Fruit fly (Drosophila melanogaster) whole organism, adult: ENCODE results near the gene Cht7.

Source experiments
- CG11617 ChIP-seq: fragments of 200-800 bp; sonication (Bioruptor generic); optimal IDR thresholded peaks from 2 replicates; lab custom pipeline; 2017; ENCODE audit warnings: mild to moderate bottlenecking, missing biosample characterization, missing genetic modification reagents, missing genetic modification characterization
- CG12768 ChIP-seq: fragments of 200-800 bp; sonication (Bioruptor generic); optimal IDR thresholded peaks from 2 replicates; lab custom pipeline; 2017; ENCODE audit warnings: missing biosample characterization, missing genetic modification characterization, mild to moderate bottlenecking, moderate library complexity, missing genetic modification reagents
- CG14711 ChIP-seq: fragments of 200-800 bp; sonication (Bioruptor generic); optimal IDR thresholded peaks from 2 replicates; lab custom pipeline; 2018; ENCODE audit warnings: missing biosample characterization, mild to moderate bottlenecking, missing genetic modification characterization, moderate library complexity
- CG1620 ChIP-seq: fragments of 200-800 bp; sonication (Bioruptor generic); optimal IDR thresholded peaks from 2 replicates; lab custom pipeline; 2016; ENCODE audit warnings: missing biosample characterization, missing genetic modification characterization
- CG33017 ChIP-seq: fragments of 200-800 bp; sonication (Bioruptor generic); optimal IDR thresholded peaks from 2 replicates; lab custom pipeline; 2018; ENCODE audit warnings: missing biosample characterization, mild to moderate bottlenecking, missing genetic modification characterization, moderate library complexity
- CG5204 ChIP-seq: fragments of 200-800 bp; sonication (Bioruptor generic); optimal IDR thresholded peaks from 2 replicates; lab custom pipeline; 2016; ENCODE audit warnings: missing biosample characterization, missing genetic modification characterization
- CG7045 ChIP-seq: fragments of 200-800 bp; sonication (Bioruptor generic); optimal IDR thresholded peaks from 2 replicates; lab custom pipeline; 2017; ENCODE audit warnings: missing biosample characterization, mild to moderate bottlenecking, missing genetic modification characterization
- CG7101 ChIP-seq: fragments of 200-800 bp; sonication (Bioruptor generic); optimal IDR thresholded peaks from 2 replicates; lab custom pipeline; 2018; ENCODE audit warnings: missing biosample characterization, mild to moderate bottlenecking, missing genetic modification characterization, moderate library complexity
- Clk ChIP-seq: fragments of 200-800 bp; sonication (Bioruptor generic); optimal IDR thresholded peaks from 2 replicates; lab custom pipeline; 2017; ENCODE audit warnings: missing biosample characterization, missing genetic modification characterization
- Crg-1 ChIP-seq: fragments of 200-800 bp; sonication (Bioruptor generic); optimal IDR thresholded peaks from 2 replicates; lab custom pipeline; 2016; ENCODE audit warnings: missing biosample characterization, missing genetic modification characterization
- Hr96 ChIP-seq: fragments of 200-800 bp; sonication (Bioruptor generic); optimal IDR thresholded peaks from 2 replicates; lab custom pipeline; 2016; ENCODE audit warnings: missing biosample characterization, missing genetic modification characterization
- Mnt ChIP-seq: fragments of 200-800 bp; sonication (Bioruptor generic); optimal IDR thresholded peaks from 2 replicates; lab custom pipeline; 2016; ENCODE audit warnings: missing biosample characterization, mild to moderate bottlenecking, missing genetic modification characterization
- bab1 ChIP-seq: fragments of 200-800 bp; sonication (Bioruptor generic); optimal IDR thresholded peaks from 3 replicates; lab custom pipeline; 2019; ENCODE audit warnings: missing biosample characterization, mild to moderate bottlenecking, missing genetic modification characterization, moderate library complexity
- cic ChIP-seq: fragments of 200-800 bp; sonication (Bioruptor generic); optimal IDR thresholded peaks from 2 replicates; lab custom pipeline; 2017; ENCODE audit warnings: missing biosample characterization, mild to moderate bottlenecking, missing genetic modification characterization, moderate library complexity
- cnc ChIP-seq, 2 experiments: fragments of >200 bp; optimal IDR thresholded peaks; 2 replicates each; lab custom pipeline; 2017
- kay ChIP-seq: fragments of 200-800 bp; sonication (Bioruptor generic); peaks from one replicate; lab custom pipeline; 2016; ENCODE audit warnings: missing biosample characterization, missing genetic modification characterization, borderline replicate concordance
- ovo ChIP-seq: fragments of 200-800 bp; sonication (Bioruptor generic); optimal IDR thresholded peaks from 2 replicates; lab custom pipeline; 2016; ENCODE audit warnings: missing biosample characterization, missing genetic modification characterization
- pad ChIP-seq: fragments of 200-800 bp; sonication (Bioruptor generic); optimal IDR thresholded peaks from 3 replicates; lab custom pipeline; 2017; ENCODE audit warnings: missing biosample characterization, missing genetic modification characterization, mild to moderate bottlenecking, moderate library complexity, missing genetic modification reagents
- tj ChIP-seq: fragments of 200-800 bp; sonication (Bioruptor generic); optimal IDR thresholded peaks from 3 replicates; lab custom pipeline; 2017; ENCODE audit warnings: missing biosample characterization, mild to moderate bottlenecking, missing genetic modification characterization, moderate library complexity
- toe ChIP-seq: fragments of 200-800 bp; sonication (Bioruptor generic); optimal IDR thresholded peaks from 2 replicates; lab custom pipeline; 2016; ENCODE audit warnings: missing biosample characterization, missing genetic modification characterization

Gene Cht7

DNA sequence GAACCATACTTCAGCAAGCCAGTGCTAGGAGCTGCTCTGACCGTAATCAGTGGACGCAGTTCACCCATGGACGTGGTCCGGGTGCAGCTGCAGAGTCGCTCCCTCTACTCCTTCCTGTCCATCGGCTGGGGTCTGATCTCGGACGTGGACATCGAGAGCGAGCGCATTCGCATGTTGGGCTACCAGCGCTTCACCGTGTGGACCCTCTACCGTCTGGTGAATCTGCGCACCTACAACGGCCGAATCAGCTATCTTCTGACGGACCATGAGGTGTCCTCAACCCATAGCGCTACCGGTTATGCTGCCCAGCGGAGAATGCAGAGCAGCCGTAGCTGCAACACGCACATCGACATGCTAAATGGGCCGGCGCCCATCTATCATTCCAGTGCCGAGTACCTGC is 58.1 kb downstream of the Cht7 start:
- TF ChIP-seq CG33017 (no peak), CG14711 (tag; lab: Kevin White, UChicago) (no peak), tj (GFP tag; lab: Kevin White, UChicago) (no peak), cnc (optimal IDR thresholded peaks at IDR 0.05; lab: Kevin White, UChicago) (no peak), Crg-1 (no peak), CG5204 (GFP tag; lab: Kevin White, UChicago) (no peak), CG11617 (no peak), Hr96 (GFP tag; lab: Kevin White, UChicago) (no peak), toe (GFP tag; lab: Kevin White, UChicago) (no peak), pad (no peak), kay (GFP tag; lab: Kevin White, UChicago) (no peak), CG7045 (GFP tag; lab: Kevin White, UChicago) (no peak), Clk (GFP tag; lab: Kevin White, UChicago) (no peak), CG7101 (tag; lab: Kevin White, UChicago) (no peak), bab1 (no peak), cic (GFP tag; lab: Kevin White, UChicago) (no peak)

DNA sequence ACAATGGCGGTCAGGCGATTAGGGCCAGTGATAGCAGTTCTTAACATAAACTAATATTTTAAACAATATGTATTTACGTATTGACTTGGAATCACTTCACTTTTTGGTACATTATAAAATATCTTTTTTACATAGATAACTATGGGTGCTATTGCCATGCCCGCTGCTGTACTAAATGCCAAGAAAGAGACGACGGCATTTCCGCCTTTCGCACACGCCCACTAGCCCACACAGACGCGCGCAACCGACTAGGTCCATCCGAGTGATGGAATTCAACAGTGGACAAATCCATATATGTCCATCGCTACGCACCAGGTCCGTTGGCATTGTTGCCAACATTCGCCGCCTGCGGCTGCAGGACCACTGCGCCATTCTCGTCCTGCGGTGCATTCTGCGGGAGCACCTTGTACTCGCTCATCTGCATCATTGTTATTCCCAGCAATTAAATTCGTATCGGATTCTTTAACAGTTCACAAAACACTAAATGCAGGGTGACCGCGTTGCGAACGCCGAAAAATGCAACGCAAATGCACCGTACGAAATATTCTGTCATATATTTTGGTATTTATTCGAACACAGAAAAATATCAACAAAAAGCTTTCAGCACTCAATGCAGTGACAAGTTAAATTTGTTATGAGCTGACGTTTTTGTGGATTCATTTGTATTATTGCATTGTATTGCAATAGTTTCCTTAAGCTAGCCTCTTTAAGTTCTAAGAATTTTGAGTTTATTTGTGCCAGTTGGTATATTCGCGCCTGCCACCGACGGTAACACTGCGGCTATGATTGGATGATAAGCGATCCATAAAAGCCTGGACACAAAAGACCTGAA is 60.2 kb downstream of the Cht7 start, which contains the start of the genes scramb2 and Sk2:
Gene scramb2, minus strand, starts transcription at position 488 of the 832 bp plus-strand sequence.
Gene Sk2, plus strand, starts transcription at position 763 of the 832 bp plus-strand sequence.
- peak; percentile 98 for TF ChIP-seq CG12768 (GFP tag; lab: Kevin White, UChicago)
- peak; percentile 96 for TF ChIP-seq CG7101 (tag; lab: Kevin White, UChicago)
- TF ChIP-seq bab1, result peak; percentile 94
- TF ChIP-seq pad, result peak; percentile 83
- TF ChIP-seq CG14711 (tag; lab: Kevin White, UChicago), result peak; percentile 91
- peak; percentile 92 for TF ChIP-seq CG11617
- TF ChIP-seq Hr96 (GFP tag; lab: Kevin White, UChicago), result peak; percentile 81
- TF ChIP-seq cnc (optimal IDR thresholded peaks at IDR 0.05; lab: Kevin White, UChicago), result no peak
- TF ChIP-seq cic (GFP tag; lab: Kevin White, UChicago), result peak; percentile 80
- TF ChIP-seq CG1620 (GFP tag; lab: Kevin White, UChicago), result peak; percentile 84
- TF ChIP-seq Mnt, result peak; percentile 73
- peak; percentile 97 for TF ChIP-seq CG33017
- peak; percentile 87 for TF ChIP-seq toe (GFP tag; lab: Kevin White, UChicago)
- peak; percentile 97 for TF ChIP-seq CG7045 (GFP tag; lab: Kevin White, UChicago)
- no peak for TF ChIP-seq kay (GFP tag; lab: Kevin White, UChicago)
- no peak for TF ChIP-seq CG5204 (GFP tag; lab: Kevin White, UChicago)
- peak; percentile 92 for TF ChIP-seq Clk (GFP tag; lab: Kevin White, UChicago)
- TF ChIP-seq tj (GFP tag; lab: Kevin White, UChicago), result peak; percentile 78
- peak; percentile 42 for TF ChIP-seq ovo (GFP tag; lab: Kevin White, UChicago)
- peak; percentile 75 for TF ChIP-seq Crg-1

DNA sequence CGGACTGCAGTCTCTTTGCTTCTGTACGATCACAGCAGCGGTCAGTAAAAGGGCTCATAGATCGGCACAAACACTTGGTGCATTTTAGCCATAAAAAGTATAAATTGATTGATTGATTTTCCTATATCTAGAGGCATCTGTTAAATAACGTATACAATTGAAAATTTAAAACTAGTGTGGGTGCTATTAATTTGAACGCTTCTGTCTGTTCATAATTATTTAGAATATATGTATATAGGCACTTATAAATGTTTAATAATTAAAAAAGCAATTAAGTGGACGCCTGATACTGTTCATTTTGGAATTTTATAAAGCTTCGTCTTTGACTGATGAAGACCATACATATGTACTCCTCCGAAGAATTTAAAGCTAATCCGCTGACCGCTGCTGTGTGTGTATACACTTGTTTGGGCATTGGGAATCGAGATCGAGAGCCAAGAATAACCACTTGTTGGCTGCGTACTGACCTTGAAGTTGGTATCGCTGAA is 61.5 kb downstream of the Cht7 start:
- TF ChIP-seq CG14711 (tag; lab: Kevin White, UChicago) (peak; percentile 56), Hr96 (GFP tag; lab: Kevin White, UChicago) (no peak), CG7045 (GFP tag; lab: Kevin White, UChicago) (peak; percentile 28), cic (GFP tag; lab: Kevin White, UChicago) (peak; percentile 8), CG12768 (GFP tag; lab: Kevin White, UChicago) (peak; percentile 29), CG33017 (peak; percentile 70), Clk (GFP tag; lab: Kevin White, UChicago) (no peak), Mnt (no peak), CG5204 (GFP tag; lab: Kevin White, UChicago) (no peak), CG11617 (peak; percentile 9), CG7101 (tag; lab: Kevin White, UChicago) (peak; percentile 65), bab1 (peak; percentile 51)

DNA sequence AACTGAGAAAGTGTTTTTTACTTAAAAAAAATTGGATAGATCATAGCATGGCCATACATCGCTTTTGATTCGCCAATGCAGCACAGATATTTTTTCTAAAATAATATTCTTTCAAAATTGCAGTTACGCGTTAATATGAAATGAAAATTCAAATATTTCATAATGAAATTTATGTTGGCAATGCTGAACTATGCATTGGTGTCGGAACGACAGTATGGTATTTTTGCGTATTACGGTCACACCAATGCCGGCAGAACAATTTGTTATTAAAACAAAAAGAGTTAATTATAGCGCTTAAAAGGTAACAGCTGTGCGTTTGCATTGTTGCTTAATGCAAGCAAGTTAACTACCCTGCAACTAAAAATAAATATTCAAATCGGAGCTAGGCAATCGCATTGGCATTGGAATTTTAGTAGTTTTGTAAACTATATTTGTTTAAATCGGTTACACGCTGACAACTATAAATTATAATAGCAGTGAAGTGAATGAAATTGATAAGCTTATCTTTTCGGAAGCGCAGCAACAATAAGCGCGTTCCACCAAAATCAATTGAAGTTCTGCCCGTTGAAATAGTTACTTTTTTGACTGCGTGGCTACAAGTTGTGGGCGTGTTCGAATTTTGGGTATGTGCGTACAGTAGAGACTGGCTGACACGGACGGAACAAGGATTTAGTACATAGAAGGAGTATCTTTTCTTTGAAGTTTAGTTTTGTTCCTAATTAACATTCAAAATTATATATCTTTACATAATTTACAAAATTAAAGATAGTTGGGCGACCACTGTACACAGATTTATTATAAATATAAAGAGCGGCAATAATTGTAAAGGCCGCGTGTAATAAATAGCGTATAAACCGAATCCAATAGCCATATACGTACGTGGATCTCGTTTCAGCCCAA is 64.4 kb downstream of the Cht7 start, which contains the start of gene Prx4:
Gene Prx4, plus strand, starts transcription at position 210 of the 900 bp plus-strand sequence.
- no peak for TF ChIP-seq pad
- TF ChIP-seq CG5204 (GFP tag; lab: Kevin White, UChicago), result no peak
- peak; percentile 34 for TF ChIP-seq CG11617
- TF ChIP-seq ovo (GFP tag; lab: Kevin White, UChicago), result no peak
- peak; percentile 69 for TF ChIP-seq cic (GFP tag; lab: Kevin White, UChicago)
- peak; percentile 82 for TF ChIP-seq CG33017
- peak; percentile 75 for TF ChIP-seq CG14711 (tag; lab: Kevin White, UChicago)
- TF ChIP-seq toe (GFP tag; lab: Kevin White, UChicago), result no peak
- TF ChIP-seq cnc (optimal IDR thresholded peaks at IDR 0.05; lab: Kevin White, UChicago), result no peak
- TF ChIP-seq Hr96 (GFP tag; lab: Kevin White, UChicago), result no peak
- no peak for TF ChIP-seq tj (GFP tag; lab: Kevin White, UChicago)
- no peak for TF ChIP-seq Clk (GFP tag; lab: Kevin White, UChicago)
- peak; percentile 77 for TF ChIP-seq bab1
- no peak for TF ChIP-seq CG1620 (GFP tag; lab: Kevin White, UChicago)
- TF ChIP-seq CG7045 (GFP tag; lab: Kevin White, UChicago), result no peak
- no peak for TF ChIP-seq Mnt
- TF ChIP-seq kay (GFP tag; lab: Kevin White, UChicago), result peak; percentile 68
- TF ChIP-seq CG12768 (GFP tag; lab: Kevin White, UChicago), result no peak
- TF ChIP-seq Crg-1, result peak; percentile 30
- TF ChIP-seq CG7101 (tag; lab: Kevin White, UChicago), result peak; percentile 74
